ENCODE assay signal across 3 worm cellular contexts in genomic region chrIII:6897587-6898064, ce11.
TF ChIP-seq lines count a peak whose summit lies in the region.

TSS of gene T07E3.4 (plus strand) at chrIII:6898014.

TF ChIP-seq in whole organism, L1 larva, 84 proteins besides CTCF, POLR2A, EP300 and RAD21 (continued from another document):
- TF ChIP-seq tbx-2 (tag; optimal IDR thresholded peaks at IDR 0.05; lab: Kevin White, UChicago) (peak; percentile 89), ceh-90 (tag; optimal IDR thresholded peaks at IDR 0.05; lab: Kevin White, UChicago) (no peak), hpl-2 (GFP tag; optimal IDR thresholded peaks at IDR 0.05; lab: Kevin White, UChicago) (no peak), nhr-71 (tag; optimal IDR thresholded peaks at IDR 0.05; lab: Kevin White, UChicago) (peak; percentile 97), ceh-88 (GFP tag; IDR thresholded peaks at IDR 0.05; lab: Robert Waterston, UW) (no peak), fkh-8 (tag; optimal IDR thresholded peaks at IDR 0.05; lab: Kevin White, UChicago) (peak; percentile 30), unc-86 (tag; optimal IDR thresholded peaks at IDR 0.05; lab: Kevin White, UChicago) (no peak), egl-27 (tag; optimal IDR thresholded peaks at IDR 0.05; lab: Kevin White, UChicago) (peak; percentile 10 to 55), sup-37 (GFP tag; optimal IDR thresholded peaks at IDR 0.05; lab: Kevin White, UChicago) (no peak), nhr-20 (tag; optimal IDR thresholded peaks at IDR 0.05; lab: Kevin White, UChicago) (peak; percentile 96), fkh-4 (tag; optimal IDR thresholded peaks at IDR 0.05; lab: Kevin White, UChicago; ENCODE audit: borderline replicate concordance) (no peak), unc-130 (tag; optimal IDR thresholded peaks at IDR 0.05; lab: Kevin White, UChicago) (peak; percentile 95), nhr-76 (tag; optimal IDR thresholded peaks at IDR 0.05; lab: Kevin White, UChicago) (no peak), irx-1 (tag; optimal IDR thresholded peaks at IDR 0.05; lab: Kevin White, UChicago) (peak; percentile 61), ceh-82 (tag; optimal IDR thresholded peaks at IDR 0.05; lab: Kevin White, UChicago) (peak; percentile 9 to 73 (median 72)), zag-1 (tag; optimal IDR thresholded peaks at IDR 0.05; lab: Kevin White, UChicago) (no peak), ztf-4 (tag; optimal IDR thresholded peaks at IDR 0.05; lab: Kevin White, UChicago) (peak; percentile 85), nhr-19 (GFP tag; conservative IDR thresholded peaks at IDR 0.05; lab: Robert Waterston, UW) (peak; percentile 94), isw-1 (GFP tag; IDR thresholded peaks at IDR 0.05; lab: Robert Waterston, UW) (no peak), mef-2 (tag; optimal IDR thresholded peaks at IDR 0.05; lab: Kevin White, UChicago) (peak; percentile 59), Y116A8C.19 (tag; optimal IDR thresholded peaks at IDR 0.05; lab: Kevin White, UChicago; ENCODE audit: borderline replicate concordance) (no peak), nhr-47 (tag; optimal IDR thresholded peaks at IDR 0.05; lab: Kevin White, UChicago) (peak; percentile 84), F16B12.6 (tag; optimal IDR thresholded peaks at IDR 0.05; lab: Kevin White, UChicago) (peak; percentile 33), dpl-1 (GFP tag; optimal IDR thresholded peaks at IDR 0.05; lab: Kevin White, UChicago) (peak; percentile 47 to 60 (median 59))

TF ChIP-seq in whole organism, L4 larva, 104 proteins besides CTCF, POLR2A, EP300 and RAD21 (continued from another document):
- TF ChIP-seq aha-1 (tag; lab: Kevin White, UChicago) (peak; percentile 98), ceh-32 (tag; optimal IDR thresholded peaks at IDR 0.05; lab: Kevin White, UChicago; ENCODE audit: poor library complexity) (no peak), lin-38 (GFP tag; IDR thresholded peaks at IDR 0.05; lab: Robert Waterston, UW) (no peak), pha-4 (GFP tag; IDR thresholded peaks at IDR 0.05; lab: Robert Waterston, UW) (0 out of 2 replicates have a peak, but pooled peaks have one; percentile 30), pha-4 (tag; optimal IDR thresholded peaks at IDR 0.05; lab: Kevin White, UChicago) (no peak)

TF ChIP-seq in whole organism, young adult, 124 proteins besides CTCF, POLR2A, EP300 and RAD21 (continued from another document):
- no peak for TF ChIP-seq madf-8 (GFP tag; conservative IDR thresholded peaks at IDR 0.05; lab: Robert Waterston, UW)
- no peak for TF ChIP-seq let-607 (tag; optimal IDR thresholded peaks at IDR 0.05; lab: Kevin White, UChicago)
- peak; percentile 38 for TF ChIP-seq atf-7 (tag; optimal IDR thresholded peaks at IDR 0.05; lab: Kevin White, UChicago)
- no peak for TF ChIP-seq fkh-3 (tag; optimal IDR thresholded peaks at IDR 0.05; lab: Kevin White, UChicago)
- TF ChIP-seq F55B11.4 (tag; optimal IDR thresholded peaks at IDR 0.05; lab: Kevin White, UChicago; ENCODE audit: borderline replicate concordance, insufficient read depth), result no peak
